Worm (Caenorhabditis elegans) whole organism, young adult: ENCODE measurements around the gene bra-1.
A peak's percentile ranks its signal among the peaks of the same experiment; 100 is the strongest.

Source experiments
- B0261.1 ChIP-seq: sonication (generic microtip); optimal IDR thresholded peaks from 2 replicates; lab custom pipeline; 2016; ENCODE audit warnings: mild to moderate bottlenecking, missing genetic modification characterization, moderate library complexity, missing compliant biosample characterization
- B0336.3 ChIP-seq: fragments of 200-800 bp; sonication (Bioruptor generic); IDR thresholded peaks from 2 replicates; pipeline ENCODE4 v1.3.6; 2022; ENCODE audit warnings: missing genetic modification characterization, missing compliant biosample characterization
- F22D6.2 ChIP-seq: sonication (generic microtip); optimal IDR thresholded peaks from 2 replicates; lab custom pipeline; 2016; ENCODE audit warnings: mild to moderate bottlenecking, missing genetic modification characterization, missing compliant biosample characterization
- F52B5.7 ChIP-seq: sonication (generic microtip); optimal IDR thresholded peaks from 2 replicates; lab custom pipeline; 2016; ENCODE audit warnings: mild to moderate bottlenecking, missing genetic modification characterization, missing compliant biosample characterization
- F55B11.4 ChIP-seq: sonication (generic microtip); optimal IDR thresholded peaks from 2 replicates; lab custom pipeline; 2016; ENCODE audit warnings: missing compliant biosample characterization, missing genetic modification characterization, borderline replicate concordance; ENCODE audit not compliant: insufficient read depth
- T07F8.4 ChIP-seq: sonication (generic microtip); optimal IDR thresholded peaks from 2 replicates; lab custom pipeline; 2016; ENCODE audit warnings: mild to moderate bottlenecking, missing genetic modification characterization, moderate library complexity, missing compliant biosample characterization
- Y53F4B.3 ChIP-seq: fragments of 200-800 bp; sonication (Bioruptor generic); IDR thresholded peaks from 2 replicates; pipeline ENCODE4 v1.3.6; 2022; ENCODE audit warnings: missing genetic modification reagents, missing genetic modification characterization, missing compliant biosample characterization
- Y53G8AR.9 ChIP-seq: fragments of 200-800 bp; sonication (Bioruptor generic); conservative IDR thresholded peaks from 2 replicates; pipeline ENCODE4 v1.3.6; 2022; ENCODE audit warnings: missing genetic modification reagents, missing genetic modification characterization, missing compliant biosample characterization
- ama-1 ChIP-seq, 3 experiments: fragments of 150-350 bp in 1 of 3; sonication (generic microtip) in 2 of 3; optimal IDR thresholded peaks; 2 replicates each; lab custom pipeline; 2014 to 2018; ENCODE audit warnings: missing biosample characterization in 2 of 3, missing genetic modification characterization in 2 of 3, missing genetic modification reagents in 2 of 3
- aptf-2 ChIP-seq: fragments of 200-800 bp; sonication (Bioruptor generic); conservative IDR thresholded peaks from 2 replicates; pipeline ENCODE4 v1.3.6; 2022; ENCODE audit warnings: missing genetic modification reagents, missing genetic modification characterization, missing compliant biosample characterization
- ceh-100 ChIP-seq: fragments of 200-800 bp; sonication (Bioruptor generic); IDR thresholded peaks from 2 replicates; pipeline ENCODE4 v1.3.6; 2022; ENCODE audit warnings: missing genetic modification reagents, missing genetic modification characterization, missing compliant biosample characterization
- ceh-58 ChIP-seq: fragments of 200-800 bp; sonication (Bioruptor generic); IDR thresholded peaks from 2 replicates; pipeline ENCODE4 v1.3.6; 2022; ENCODE audit warnings: missing genetic modification characterization, missing compliant biosample characterization
- dpl-1 ChIP-seq: fragments of 150-350 bp; optimal IDR thresholded peaks from 2 replicates; lab custom pipeline; 2014; ENCODE audit warnings: missing biosample characterization, missing genetic modification reagents, missing genetic modification characterization
- egl-44 ChIP-seq: fragments of 200-800 bp; sonication (Bioruptor generic); IDR thresholded peaks from 2 replicates; pipeline ENCODE4 v1.3.6; 2022; ENCODE audit warnings: missing genetic modification reagents, missing genetic modification characterization, missing compliant biosample characterization
- egrh-3 ChIP-seq: fragments of 200-800 bp; sonication (Bioruptor generic); IDR thresholded peaks from 2 replicates; pipeline ENCODE4 v1.3.6; 2022; ENCODE audit warnings: missing genetic modification reagents, missing genetic modification characterization, missing compliant biosample characterization
- ets-4 ChIP-seq: fragments of 200-800 bp; sonication (Bioruptor generic); optimal IDR thresholded peaks from 2 replicates; lab custom pipeline; 2018; ENCODE audit warnings: mild to moderate bottlenecking, missing genetic modification characterization, missing compliant biosample characterization
- hmg-1.2 ChIP-seq: fragments of 200-800 bp; sonication (Bioruptor generic); IDR thresholded peaks from 2 replicates; pipeline ENCODE4 v1.3.6; 2022; ENCODE audit warnings: missing genetic modification reagents, missing genetic modification characterization, missing compliant biosample characterization
- hsf-1 ChIP-seq: fragments of 200-800 bp; sonication (Bioruptor generic); IDR thresholded peaks from 2 replicates; pipeline ENCODE4 v1.3.6; 2022; ENCODE audit warnings: missing genetic modification reagents, missing genetic modification characterization, missing compliant biosample characterization
- let-526 ChIP-seq: fragments of 200-800 bp; sonication (Bioruptor generic); IDR thresholded peaks from 2 replicates; pipeline ENCODE4 v1.3.6; 2022; ENCODE audit warnings: missing genetic modification reagents, missing genetic modification characterization, missing compliant biosample characterization
- lin-54 ChIP-seq: fragments of 200-800 bp; sonication (Bioruptor generic); optimal IDR thresholded peaks from 2 replicates; lab custom pipeline; 2018; ENCODE audit warnings: mild to moderate bottlenecking, missing genetic modification characterization, missing compliant biosample characterization
- lir-1 ChIP-seq: fragments of 200-800 bp; sonication (Bioruptor generic); conservative IDR thresholded peaks from 2 replicates; pipeline ENCODE4 v1.3.6; 2022; ENCODE audit warnings: missing genetic modification reagents, missing genetic modification characterization, missing compliant biosample characterization
- lsl-1 ChIP-seq: fragments of 200-800 bp; sonication (Bioruptor generic); optimal IDR thresholded peaks from 2 replicates; lab custom pipeline; 2018; ENCODE audit warnings: mild to moderate bottlenecking, missing genetic modification characterization, moderate library complexity, missing compliant biosample characterization
- madf-3 ChIP-seq: fragments of 200-800 bp; sonication (Bioruptor generic); IDR thresholded peaks from 2 replicates; pipeline ENCODE4 v1.3.6; 2022; ENCODE audit warnings: missing genetic modification reagents, missing genetic modification characterization, missing compliant biosample characterization
- nhr-179 ChIP-seq: sonication (generic microtip); optimal IDR thresholded peaks from 2 replicates; lab custom pipeline; 2016; ENCODE audit warnings: mild to moderate bottlenecking, missing genetic modification characterization, missing compliant biosample characterization
- repo-1 ChIP-seq: sonication (generic microtip); optimal IDR thresholded peaks from 2 replicates; lab custom pipeline; 2017; ENCODE audit warnings: mild to moderate bottlenecking, missing genetic modification characterization, missing compliant biosample characterization
- snpc-1.3 ChIP-seq: sonication (generic microtip); optimal IDR thresholded peaks from 2 replicates; lab custom pipeline; 2017; ENCODE audit warnings: missing genetic modification characterization, mild to moderate bottlenecking, missing compliant biosample characterization, antibody characterized with exemption, moderate library complexity, missing genotype, missing genetic modification reagents; ENCODE audit not compliant: insufficient read depth
- snpc-3.4 ChIP-seq: sonication (generic microtip); optimal IDR thresholded peaks from 2 replicates; lab custom pipeline; 2017; ENCODE audit warnings: missing genetic modification characterization, mild to moderate bottlenecking, missing compliant biosample characterization, antibody characterized with exemption, moderate library complexity, missing genotype, missing genetic modification reagents
- sptf-2 ChIP-seq: fragments of 200-800 bp; sonication (Bioruptor generic); optimal IDR thresholded peaks from 2 replicates; lab custom pipeline; 2018; ENCODE audit warnings: mild to moderate bottlenecking, missing genetic modification characterization, missing compliant biosample characterization
- tlf-1 ChIP-seq: fragments of 200-800 bp; sonication (Bioruptor generic); optimal IDR thresholded peaks from 2 replicates; lab custom pipeline; 2018; ENCODE audit warnings: mild to moderate bottlenecking, missing genetic modification characterization, missing compliant biosample characterization
- zfh-2 ChIP-seq: fragments of 200-800 bp; sonication (Bioruptor generic); conservative IDR thresholded peaks from 2 replicates; pipeline ENCODE4 v1.3.6; 2022; ENCODE audit warnings: missing genetic modification reagents, missing genetic modification characterization, missing compliant biosample characterization
- zim-3 ChIP-seq: sonication (generic microtip); optimal IDR thresholded peaks from 2 replicates; lab custom pipeline; 2017; ENCODE audit warnings: mild to moderate bottlenecking, missing genetic modification characterization, moderate library complexity, missing compliant biosample characterization

Gene bra-1

DNA sequence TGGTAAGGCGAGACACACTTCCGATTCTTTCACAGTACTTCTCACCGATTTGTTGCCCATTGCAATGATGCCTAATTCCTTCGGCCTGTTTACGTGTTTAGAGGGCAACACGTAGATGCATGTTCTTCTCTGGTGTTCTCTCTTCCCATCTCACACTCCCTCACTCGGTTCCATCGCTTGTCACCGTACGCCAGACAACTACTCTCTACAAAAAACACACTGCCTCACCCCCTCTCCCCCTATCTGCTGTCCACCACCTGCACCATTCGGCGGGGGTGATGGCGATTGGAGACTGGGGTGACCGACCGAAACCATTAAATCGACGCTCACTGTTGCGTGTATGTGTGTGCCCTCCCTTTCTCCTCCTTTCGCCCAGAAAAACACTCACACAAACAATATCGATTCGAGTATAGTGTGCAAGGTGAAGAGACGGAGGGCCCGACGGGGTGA, 14.3 kb upstream of the bra-1 start (continued):
- TF ChIP-seq let-526 (GFP tag; lab: Robert Waterston, UW) (no peak), tlf-1 (GFP tag; lab: Kevin White, UChicago) (no peak), T07F8.4 (tag; lab: Kevin White, UChicago) (no peak), F52B5.7 (peak; percentile 63), madf-3 (GFP tag; lab: Robert Waterston, UW) (no peak), lsl-1 (GFP tag; lab: Kevin White, UChicago) (no peak), hmg-1.2 (peak; percentile 48; the same call in 1 of the 2 replicates), Y53G8AR.9 (GFP tag; lab: Robert Waterston, UW) (no peak), ama-1 (optimal IDR thresholded peaks at IDR 0.05; lab: Kevin White, UChicago) (no peak), ama-1 (GFP tag; optimal IDR thresholded peaks at IDR 0.05; lab: Kevin White, UChicago) (no peak), repo-1 (tag; lab: Kevin White, UChicago) (no peak), B0261.1 (tag; lab: Kevin White, UChicago) (no peak), ceh-58 (GFP tag; lab: Robert Waterston, UW) (no peak), nhr-179 (tag; lab: Kevin White, UChicago) (no peak), Y53F4B.3 (GFP tag; lab: Robert Waterston, UW) (no peak), aptf-2 (0 out of 2 replicates have a peak, but pooled peaks have one; percentile 55)

DNA sequence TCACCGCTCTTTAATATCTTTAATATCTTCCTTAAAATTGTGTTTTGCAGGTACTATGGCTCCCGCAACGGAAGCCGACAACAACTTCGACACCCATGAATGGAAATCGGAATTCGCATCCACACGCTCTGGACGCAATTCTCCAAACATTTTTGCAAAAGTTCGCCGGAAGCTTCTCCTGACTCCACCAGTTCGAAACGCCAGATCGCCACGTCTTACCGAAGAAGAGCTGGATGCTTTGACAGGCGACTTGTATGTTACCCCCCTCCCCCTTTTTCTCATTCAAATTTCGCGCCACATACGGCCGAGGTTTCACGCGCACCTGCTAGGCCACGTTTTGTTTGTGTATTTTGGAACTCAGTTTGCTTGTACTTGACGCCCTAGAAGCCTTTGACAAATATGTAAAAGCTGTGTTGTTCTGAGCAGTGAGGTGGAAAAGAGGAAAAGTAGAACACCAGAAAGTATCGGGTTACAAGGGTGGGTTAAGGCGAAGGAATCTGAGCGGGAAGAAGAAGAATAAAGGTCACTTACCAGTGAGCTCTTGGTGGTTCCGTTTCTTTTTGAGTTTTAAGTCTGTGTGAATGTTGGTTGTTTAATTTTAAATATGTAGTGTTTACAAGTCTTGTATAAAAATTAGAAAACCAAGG, 13.4 kb upstream of the bra-1 start, which contains the start of gene unc-84:
unc-84 (plus strand) TSS at position 51 of the 647 bp plus-strand sequence.
- TF ChIP-seq dpl-1 (GFP tag; lab: Kevin White, UChicago) (no peak), zfh-2 (GFP tag; lab: Robert Waterston, UW) (peak; percentile 58; the same call in 1 of the 2 replicates), lin-54 (GFP tag; lab: Kevin White, UChicago) (peak; percentile 10)

DNA sequence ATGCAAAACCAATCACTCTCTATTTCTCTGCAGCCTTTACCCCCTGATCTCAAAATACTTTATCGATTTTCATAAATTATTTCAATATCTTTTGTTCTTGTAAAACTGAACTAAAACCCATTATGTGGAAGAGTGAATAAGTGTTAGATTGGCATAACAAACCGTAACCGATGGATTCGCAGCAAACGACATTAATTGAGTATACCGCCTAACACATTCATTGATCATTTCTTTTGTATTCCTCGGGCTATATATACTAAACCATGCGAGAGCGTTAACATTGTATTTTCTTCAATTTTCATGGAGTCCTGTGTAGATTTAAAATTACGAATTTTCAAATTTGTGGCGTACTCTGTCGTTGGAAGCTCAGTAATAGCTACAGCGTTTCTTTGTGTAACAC, 8.5 kb upstream of the bra-1 start, which contains the start of gene col-9:
col-9 (plus strand) TSS at position 301 of the 400 bp plus-strand sequence.
- TF ChIP-seq egl-44 (GFP tag; lab: Robert Waterston, UW) (no peak), hsf-1 (GFP tag; lab: Robert Waterston, UW) (no peak), sptf-2 (GFP tag; lab: Kevin White, UChicago) (no peak), F55B11.4 (tag; lab: Kevin White, UChicago) (no peak), Y53F4B.3 (GFP tag; lab: Robert Waterston, UW) (no peak), zim-3 (no peak), lir-1 (GFP tag; lab: Robert Waterston, UW) (no peak), B0336.3 (GFP tag; lab: Robert Waterston, UW) (no peak), snpc-1.3 (tag; lab: Kevin White, UChicago) (no peak)
- TF ChIP-seq, all 124 proteins: peak for 0

DNA sequence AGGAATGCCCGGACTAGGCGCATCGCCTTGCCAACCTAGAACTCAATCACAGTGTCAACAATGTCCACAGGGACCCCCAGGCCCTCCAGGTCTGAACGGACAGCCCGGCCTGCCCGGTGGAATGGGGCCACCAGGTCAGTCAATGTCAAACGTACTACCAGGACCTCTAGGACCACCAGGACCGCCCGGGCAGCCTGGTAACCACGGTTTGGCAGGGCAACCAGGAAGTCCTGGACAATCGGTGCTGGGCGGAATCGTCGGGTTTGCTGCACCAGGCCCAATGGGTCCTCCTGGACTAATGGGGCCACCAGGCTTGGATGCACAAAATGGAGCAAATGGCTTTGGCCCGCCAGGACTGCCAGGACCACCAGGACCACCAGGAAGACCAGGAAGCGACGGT, 7.6 kb upstream of the bra-1 start:
- peak; percentile 51; the same call in 1 of the 2 replicates for TF ChIP-seq egrh-3 (GFP tag; lab: Robert Waterston, UW)
- peak; percentile 90 for TF ChIP-seq zfh-2 (GFP tag; lab: Robert Waterston, UW)
- TF ChIP-seq ceh-100 (GFP tag; lab: Robert Waterston, UW): no peak
- TF ChIP-seq ets-4 (GFP tag; lab: Kevin White, UChicago): no peak
- no peak for TF ChIP-seq snpc-3.4
- TF ChIP-seq F22D6.2 (tag; lab: Kevin White, UChicago): no peak
